Fruit fly (Drosophila melanogaster): ENCODE data around the gene jhamt.

DNA sequence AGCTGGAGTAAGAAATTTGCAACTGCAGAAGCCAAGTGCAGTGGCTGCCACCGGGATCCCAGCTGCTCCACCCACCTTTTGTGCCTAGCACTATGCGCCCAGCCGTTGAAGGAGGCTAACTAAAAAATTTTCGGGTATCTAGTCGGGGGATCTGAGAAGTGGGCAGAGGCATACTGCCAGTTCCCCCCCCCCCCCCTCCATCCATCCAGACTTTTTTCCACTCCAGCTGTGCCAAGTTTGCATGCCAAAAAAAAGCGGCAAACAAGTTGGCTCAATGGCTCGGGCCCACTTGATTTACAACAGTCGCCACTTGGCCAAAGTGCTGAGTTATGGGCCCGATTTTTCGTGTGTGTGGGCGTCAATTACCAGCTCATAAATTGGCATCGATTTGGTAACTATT lies 31.8 kb downstream of the jhamt start:
- TF ChIP-seq CTCF (optimal IDR thresholded peaks at IDR 0.05) (no peak), CG8478 (optimal IDR thresholded peaks at IDR 0.05) (no peak)
